Worm (Caenorhabditis elegans) whole organism, L4 larva: ENCODE measurements around the gene K08D8.9.

Source experiments
- F44E2.7 ChIP-seq: fragments of 200-800 bp; sonication (Bioruptor generic); IDR thresholded peaks from 2 replicates; pipeline ENCODE4 v2.1.2; 2022; ENCODE audit warnings: missing genetic modification characterization, missing compliant biosample characterization
- R02D3.7 ChIP-seq: fragments of 150-350 bp; sonication (generic microtip); optimal IDR thresholded peaks from 3 replicates; lab custom pipeline; 2014; ENCODE audit warnings: missing biosample characterization, missing genetic modification characterization
- Y48G9A.11 ChIP-seq: fragments of 200-800 bp; sonication (Bioruptor generic); IDR thresholded peaks from 2 replicates; pipeline ENCODE4 v1.3.6; 2022; ENCODE audit warnings: missing genetic modification reagents, missing genetic modification characterization, missing compliant biosample characterization
- Y5F2A.4 ChIP-seq: fragments of 200-800 bp; sonication (Bioruptor generic); optimal IDR thresholded peaks from 2 replicates; lab custom pipeline; 2018; ENCODE audit warnings: mild to moderate bottlenecking, missing genetic modification characterization, missing compliant biosample characterization
- Y75B8A.6 ChIP-seq: fragments of 200-800 bp; sonication (Bioruptor generic); IDR thresholded peaks from 2 replicates; pipeline ENCODE4 v1.3.6; 2022; ENCODE audit warnings: missing genetic modification reagents, missing genetic modification characterization, missing compliant biosample characterization
- ZK337.2 ChIP-seq: fragments of 200-800 bp; sonication (Bioruptor generic); IDR thresholded peaks from 2 replicates; pipeline ENCODE4 v1.3.6; 2022; ENCODE audit warnings: missing genetic modification reagents, missing genetic modification characterization, missing compliant biosample characterization
- ZK546.5 ChIP-seq, 2 experiments: sonication (generic microtip); optimal IDR thresholded peaks; 2 replicates each; lab custom pipeline; 2017; ENCODE audit warnings: missing biosample characterization in 2 of 2, missing genetic modification characterization in 2 of 2
- aha-1 ChIP-seq: fragments of 150-350 bp; peaks from one replicate; lab custom pipeline; 2014; ENCODE audit warnings: missing biosample characterization, missing genetic modification characterization
- attf-4 ChIP-seq: sonication (generic microtip); optimal IDR thresholded peaks from 3 replicates; lab custom pipeline; 2017; ENCODE audit warnings: missing biosample characterization, missing genetic modification characterization
- ceh-62 ChIP-seq: sonication (generic microtip); optimal IDR thresholded peaks from 2 replicates; lab custom pipeline; 2017; ENCODE audit warnings: missing biosample characterization, missing genetic modification characterization
- ceh-82 ChIP-seq: sonication (generic microtip); optimal IDR thresholded peaks from 2 replicates; lab custom pipeline; 2017; ENCODE audit warnings: missing biosample characterization, missing genetic modification characterization
- daf-19 ChIP-seq: fragments of 200-800 bp; sonication (Bioruptor generic); conservative IDR thresholded peaks from 2 replicates; pipeline ENCODE4 v1.3.6; 2022; ENCODE audit warnings: missing genetic modification characterization, missing compliant biosample characterization
- daf-8 ChIP-seq: fragments of 200-800 bp; sonication (Bioruptor generic); IDR thresholded peaks from 2 replicates; pipeline ENCODE4 v1.3.6; 2022; ENCODE audit warnings: missing genetic modification characterization, missing compliant biosample characterization
- dmd-6 ChIP-seq: fragments of 200-800 bp; sonication (Bioruptor generic); IDR thresholded peaks from 2 replicates; pipeline ENCODE4 v1.3.6; 2022; ENCODE audit warnings: missing genetic modification reagents, missing genetic modification characterization, missing compliant biosample characterization
- dpl-1 ChIP-seq: fragments of 150-350 bp; optimal IDR thresholded peaks from 2 replicates; lab custom pipeline; 2014; ENCODE audit warnings: missing biosample characterization, missing genetic modification reagents, missing genetic modification characterization
- duxl-1 ChIP-seq: sonication (generic microtip); optimal IDR thresholded peaks from 2 replicates; lab custom pipeline; 2016; ENCODE audit warnings: mild to moderate bottlenecking, missing genetic modification characterization, moderate library complexity, missing compliant biosample characterization; ENCODE audit not compliant: poor library complexity
- fkh-10 ChIP-seq: fragments of 150-350 bp; optimal IDR thresholded peaks from 2 replicates; lab custom pipeline; 2014; ENCODE audit warnings: missing biosample characterization, missing genetic modification reagents, missing genetic modification characterization
- hlh-11 ChIP-seq: fragments of 200-800 bp; sonication (Bioruptor generic); optimal IDR thresholded peaks from 2 replicates; lab custom pipeline; 2018; ENCODE audit warnings: mild to moderate bottlenecking, missing genetic modification characterization, missing compliant biosample characterization
- jun-1 ChIP-seq: fragments of 150-350 bp; optimal IDR thresholded peaks from 2 replicates; lab custom pipeline; 2014; ENCODE audit warnings: missing biosample characterization, missing genetic modification reagents, missing genetic modification characterization
- lin-13 ChIP-seq: fragments of 150-350 bp; optimal IDR thresholded peaks from 2 replicates; lab custom pipeline; 2014; ENCODE audit warnings: missing biosample characterization, missing genetic modification reagents, missing genetic modification characterization
- lin-38 ChIP-seq: fragments of 200-800 bp; sonication (Bioruptor generic); IDR thresholded peaks from 2 replicates; pipeline ENCODE4 v1.3.6; 2022; ENCODE audit warnings: missing genetic modification reagents, missing genetic modification characterization, missing compliant biosample characterization
- lin-39 ChIP-seq: fragments of 150-350 bp; optimal IDR thresholded peaks from 2 replicates; lab custom pipeline; 2014; ENCODE audit warnings: missing biosample characterization, missing genetic modification reagents, missing genetic modification characterization
- mes-2 ChIP-seq: sonication (generic microtip); optimal IDR thresholded peaks from 2 replicates; lab custom pipeline; 2016; ENCODE audit warnings: missing genotype, mild to moderate bottlenecking, missing genetic modification characterization, missing compliant biosample characterization; ENCODE audit not compliant: poor library complexity, severe bottlenecking
- mxl-2 ChIP-seq: fragments of 200-800 bp; sonication (Bioruptor generic); conservative IDR thresholded peaks from 2 replicates; pipeline ENCODE4 v1.3.6; 2022; ENCODE audit warnings: missing genetic modification reagents, missing genetic modification characterization, missing compliant biosample characterization
- nhr-111 ChIP-seq: fragments of 200-800 bp; sonication (Bioruptor generic); optimal IDR thresholded peaks from 2 replicates; lab custom pipeline; 2018; ENCODE audit warnings: mild to moderate bottlenecking, missing genetic modification characterization, missing compliant biosample characterization
- nhr-237 ChIP-seq: sonication (generic microtip); optimal IDR thresholded peaks from 2 replicates; lab custom pipeline; 2017; ENCODE audit warnings: missing biosample characterization, missing genetic modification characterization
- nhr-25 ChIP-seq: sonication (generic microtip); optimal IDR thresholded peaks from 2 replicates; lab custom pipeline; 2017; ENCODE audit warnings: missing genetic modification characterization, mild to moderate bottlenecking, missing compliant biosample characterization, antibody characterized with exemption, moderate library complexity, borderline replicate concordance; ENCODE audit not compliant: insufficient read depth
- nhr-28 ChIP-seq: fragments of 150-350 bp; optimal IDR thresholded peaks from 2 replicates; lab custom pipeline; 2014; ENCODE audit warnings: missing biosample characterization, missing genetic modification characterization
- nhr-41 ChIP-seq: fragments of 200-800 bp; sonication (Bioruptor generic); IDR thresholded peaks from 2 replicates; pipeline ENCODE4 v1.3.6; 2022; ENCODE audit warnings: missing genetic modification reagents, missing genetic modification characterization, missing compliant biosample characterization
- pha-4 ChIP-seq, 2 experiments: fragments of 150-350 bp in 1 of 2; fragments of 200-800 bp in 1 of 2; sonication (Bioruptor generic) in 1 of 2; IDR thresholded peaks in 1 of 2; optimal IDR thresholded peaks in 1 of 2; 2 replicates each; pipeline versions ENCODE4 v1.3.6 to Lab custom; 2014 to 2022; ENCODE audit warnings: missing genetic modification characterization in 2 of 2, missing genetic modification reagents in 2 of 2, missing biosample characterization in 1 of 2, missing compliant biosample characterization in 1 of 2
- php-3 ChIP-seq: fragments of 200-800 bp; sonication (Bioruptor generic); IDR thresholded peaks from 2 replicates; pipeline ENCODE4 v1.3.6; 2022; ENCODE audit warnings: missing genetic modification reagents, missing genetic modification characterization, missing compliant biosample characterization
- rbr-2 ChIP-seq: sonication (generic microtip); optimal IDR thresholded peaks from 2 replicates; lab custom pipeline; 2016; ENCODE audit warnings: missing genotype, missing genetic modification characterization, missing compliant biosample characterization
- snpc-4 ChIP-seq: fragments of 150-350 bp; optimal IDR thresholded peaks from 2 replicates; lab custom pipeline; 2014; ENCODE audit warnings: missing biosample characterization, missing genetic modification characterization
- spr-1 ChIP-seq: sonication (generic microtip); optimal IDR thresholded peaks from 2 replicates; lab custom pipeline; 2016; ENCODE audit warnings: mild to moderate bottlenecking, missing genetic modification characterization, missing compliant biosample characterization
- spr-3 ChIP-seq: fragments of 200-800 bp; sonication (Bioruptor generic); optimal IDR thresholded peaks from 2 replicates; lab custom pipeline; 2018; ENCODE audit warnings: mild to moderate bottlenecking, missing genetic modification characterization, missing compliant biosample characterization
- tra-1 ChIP-seq: fragments of 200-800 bp; sonication (Bioruptor generic); IDR thresholded peaks from 2 replicates; pipeline ENCODE4 v1.3.6; 2022; ENCODE audit warnings: missing genetic modification reagents, missing genetic modification characterization, missing compliant biosample characterization
- unc-39 ChIP-seq: sonication (generic microtip); optimal IDR thresholded peaks from 2 replicates; lab custom pipeline; 2017; ENCODE audit warnings: missing biosample characterization, missing genetic modification characterization
- unc-62 ChIP-seq, 3 experiments: fragments of 150-350 bp in 1 of 3; sonication (generic microtip); optimal IDR thresholded peaks in 2 of 3; peaks in 1 of 3; 1 replicate in 1 of 3; 2 replicates in 2 of 3; lab custom pipeline; 2014 to 2017; ENCODE audit warnings: missing biosample characterization in 3 of 3, missing genetic modification characterization in 3 of 3, missing genetic modification reagents in 3 of 3, missing genotype in 1 of 3
- zip-11 ChIP-seq: fragments of 200-800 bp; sonication (Bioruptor generic); IDR thresholded peaks from 2 replicates; pipeline ENCODE4 v1.3.6; 2022; ENCODE audit warnings: missing genetic modification characterization, missing compliant biosample characterization
- zip-2 ChIP-seq: fragments of 150-350 bp; optimal IDR thresholded peaks from 2 replicates; lab custom pipeline; 2014; ENCODE audit warnings: missing biosample characterization, missing genetic modification characterization
- ztf-11 ChIP-seq: fragments of 150-350 bp; optimal IDR thresholded peaks from 2 replicates; lab custom pipeline; 2014; ENCODE audit warnings: missing biosample characterization, missing genetic modification characterization

Gene K08D8.9

DNA sequence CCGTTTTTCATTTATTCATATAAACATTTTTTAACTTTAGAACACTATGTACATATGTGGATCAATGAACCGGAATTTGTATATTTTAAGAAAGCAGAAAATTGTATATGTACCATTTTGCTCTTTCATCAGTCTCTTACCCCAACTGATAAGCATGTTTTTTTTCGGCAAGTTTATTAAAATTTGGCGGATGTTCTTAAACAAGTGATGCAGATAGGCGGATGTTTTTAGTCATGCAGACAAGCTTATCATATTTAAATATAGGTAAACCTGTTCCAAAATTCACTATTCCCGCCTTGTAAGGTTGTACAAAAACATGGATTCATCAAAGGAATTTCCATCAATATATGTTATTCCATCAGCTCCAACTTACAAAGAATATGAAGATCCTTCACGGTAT, at the start of gene K08D8.9:
Gene K08D8.9, plus strand, starts transcription at position 301 of the 400 bp plus-strand sequence.
- TF ChIP-seq Y48G9A.11 (GFP tag; lab: Robert Waterston, UW) (no peak), daf-8 (GFP tag; lab: Robert Waterston, UW) (no peak), duxl-1 (no peak), dpl-1 (GFP tag; lab: Kevin White, UChicago) (no peak), nhr-237 (tag; lab: Kevin White, UChicago) (no peak), attf-4 (tag; lab: Kevin White, UChicago) (no peak), jun-1 (tag; lab: Kevin White, UChicago) (no peak), ZK546.5 (tag; optimal IDR thresholded peaks at IDR 0.05; lab: Kevin White, UChicago) (no peak), lin-39 (tag; lab: Kevin White, UChicago) (no peak), snpc-4 (no peak), fkh-10 (no peak), spr-3 (no peak), nhr-25 (tag; lab: Kevin White, UChicago) (no peak)
- TF ChIP-seq, all 104 proteins: peak for 0

- TF ChIP-seq nhr-28 (tag; lab: Kevin White, UChicago) (peak; percentile 3), lin-38 (GFP tag; lab: Robert Waterston, UW) (peak; percentile 38; the same call in 1 of the 2 replicates), Y75B8A.6 (GFP tag; lab: Robert Waterston, UW) (no peak), dpl-1 (GFP tag; lab: Kevin White, UChicago) (peak; percentile 47), mes-2 (tag; lab: Kevin White, UChicago) (peak; percentile 19), aha-1 (tag; lab: Kevin White, UChicago) (no peak), lin-39 (tag; lab: Kevin White, UChicago) (no peak), dmd-6 (GFP tag; lab: Robert Waterston, UW) (0 out of 2 replicates have a peak, but pooled peaks have one; percentile 19), pha-4 (GFP tag; IDR thresholded peaks at IDR 0.05; lab: Robert Waterston, UW) (peak; percentile 15; the same call in 1 of the 2 replicates), pha-4 (tag; optimal IDR thresholded peaks at IDR 0.05; lab: Kevin White, UChicago) (no peak), hlh-11 (tag; lab: Kevin White, UChicago) (peak; percentile 25), mxl-2 (GFP tag; lab: Robert Waterston, UW) (no peak)
Measured at ce11 chrIV:12854372-12855114, 44.9 kb upstream of the K08D8.9 start.

DNA sequence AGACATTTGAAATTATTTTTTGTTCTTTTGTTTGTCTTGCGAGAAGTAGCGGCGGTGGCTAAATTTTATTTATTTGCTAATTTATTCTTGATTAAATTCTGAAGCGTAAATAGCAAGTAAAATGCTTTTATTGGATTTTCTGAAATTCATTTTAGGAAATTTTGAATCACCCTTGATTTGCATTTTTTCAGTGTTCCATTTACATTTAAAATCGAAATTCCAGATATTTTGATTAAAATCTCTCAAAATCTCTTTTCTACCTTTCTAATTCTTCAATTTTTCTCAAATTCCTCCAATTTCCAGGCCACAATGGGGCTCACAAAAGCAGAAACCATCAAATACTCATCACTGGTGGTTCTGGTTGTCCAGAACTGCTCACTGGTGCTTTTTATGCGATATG, 44.2 kb upstream of the K08D8.9 start, which contains the start of gene nstp-5:
Gene nstp-5, plus strand, starts transcription at position 301 of the 400 bp plus-strand sequence.
- TF ChIP-seq zip-2 (tag; lab: Kevin White, UChicago) (no peak), aha-1 (tag; lab: Kevin White, UChicago) (peak; percentile 41), tra-1 (GFP tag; lab: Robert Waterston, UW) (no peak)
- TF ChIP-seq, all 104 proteins: peak for 1

- TF ChIP-seq daf-8 (GFP tag; lab: Robert Waterston, UW) (no peak), unc-62 (GFP tag; optimal IDR thresholded peaks at IDR 0.05 in 1 of 2; lab: Kevin White, UChicago) (peak in 1 of 2 experiments; percentile 77), unc-62 (tag; optimal IDR thresholded peaks at IDR 0.05; lab: Kevin White, UChicago) (no peak)
- TF ChIP-seq, all 104 proteins: peak for 1
Measured at ce11 chrIV:12859797-12860196, 39.7 kb upstream of the K08D8.9 start, which contains the start of gene gcy-18. Gene gcy-18, plus strand, starts transcription at chrIV:12860097.

DNA sequence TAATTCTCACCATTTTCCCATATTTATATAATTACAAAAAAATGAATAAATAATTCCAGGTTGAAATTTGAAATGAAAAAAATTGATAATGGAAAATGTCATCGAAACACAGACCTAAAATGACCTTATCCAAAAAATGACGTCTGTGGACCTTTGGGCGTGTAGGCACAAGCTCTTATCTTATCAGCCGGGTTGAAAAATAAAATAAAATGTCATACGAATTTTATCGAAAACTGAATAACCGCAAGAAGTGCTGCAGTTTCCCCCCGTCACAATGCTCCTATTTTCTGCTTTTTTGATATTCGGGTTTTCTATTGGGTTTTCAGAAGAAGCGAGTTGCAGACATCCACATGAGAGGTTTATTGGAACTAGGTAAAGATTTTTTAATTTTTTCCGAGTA, 33.6 kb upstream of the K08D8.9 start, which contains the start of gene clec-186:
Gene clec-186, plus strand, starts transcription at position 226 of the 400 bp plus-strand sequence.
- TF ChIP-seq unc-39 (tag; lab: Kevin White, UChicago), result no peak
- no peak for TF ChIP-seq ceh-62 (tag; lab: Kevin White, UChicago)
- no peak for TF ChIP-seq nhr-111 (GFP tag; lab: Kevin White, UChicago)
- no peak for TF ChIP-seq lin-13 (GFP tag; lab: Kevin White, UChicago)
- peak; percentile 67; the same call in 1 of the 2 replicates for TF ChIP-seq php-3 (GFP tag; lab: Robert Waterston, UW)
- TF ChIP-seq F44E2.7 (GFP tag; lab: Robert Waterston, UW), result no peak
- peak; percentile 36; the same call in 1 of the 2 replicates for TF ChIP-seq tra-1 (GFP tag; lab: Robert Waterston, UW)
- peak; percentile 95 for TF ChIP-seq dmd-6 (GFP tag; lab: Robert Waterston, UW)
- TF ChIP-seq daf-19 (GFP tag; lab: Robert Waterston, UW), result no peak
- no peak for TF ChIP-seq ztf-11 (tag; lab: Kevin White, UChicago)
- no peak for TF ChIP-seq mxl-2 (GFP tag; lab: Robert Waterston, UW)
- TF ChIP-seq R02D3.7 (tag; lab: Kevin White, UChicago), result no peak
- TF ChIP-seq Y5F2A.4 (GFP tag; lab: Kevin White, UChicago), result no peak
- no peak for TF ChIP-seq ceh-82 (tag; lab: Kevin White, UChicago)
- TF ChIP-seq nhr-41 (GFP tag; lab: Robert Waterston, UW), result peak; percentile 80; the same call in 1 of the 2 replicates
- TF ChIP-seq ZK337.2 (GFP tag; lab: Robert Waterston, UW), result no peak
- no peak for TF ChIP-seq rbr-2 (tag; lab: Kevin White, UChicago)
- TF ChIP-seq zip-11 (GFP tag; lab: Robert Waterston, UW), result no peak
- TF ChIP-seq spr-1, result no peak
